Worm (Caenorhabditis elegans) whole organism, L2 larva: ENCODE measurements around the gene C09H10.5.

Experiments used
- C34F6.9 ChIP-seq: fragments of 150-350 bp; optimal IDR thresholded peaks from 2 replicates; lab custom pipeline; 2014; ENCODE audit warnings: missing biosample characterization, missing genetic modification characterization
- F13H6.1 ChIP-seq: sonication (generic microtip); optimal IDR thresholded peaks from 2 replicates; lab custom pipeline; 2016; ENCODE audit warnings: missing genetic modification characterization, missing compliant biosample characterization
- R02D3.7 ChIP-seq: fragments of 150-350 bp; optimal IDR thresholded peaks from 2 replicates; lab custom pipeline; 2014; ENCODE audit warnings: missing biosample characterization, missing genetic modification characterization
- Y55F3AM.14 ChIP-seq: fragments of 200-800 bp; sonication (Bioruptor generic); optimal IDR thresholded peaks from 2 replicates; lab custom pipeline; 2018; ENCODE audit warnings: mild to moderate bottlenecking, missing genetic modification characterization, missing compliant biosample characterization
- aly-2 ChIP-seq: fragments of 150-350 bp; optimal IDR thresholded peaks from 2 replicates; lab custom pipeline; 2014; ENCODE audit warnings: missing biosample characterization, missing genetic modification characterization
- ama-1 ChIP-seq: fragments of 150-350 bp; optimal IDR thresholded peaks from 2 replicates; lab custom pipeline; 2018; ENCODE audit warnings: inconsistent platforms
- blmp-1 ChIP-seq: sonication (generic microtip); optimal IDR thresholded peaks from 2 replicates; lab custom pipeline; 2017; ENCODE audit warnings: missing genetic modification characterization, mild to moderate bottlenecking, missing compliant biosample characterization, antibody characterized with exemption, moderate library complexity; ENCODE audit not compliant: insufficient read depth
- ceh-16 ChIP-seq: fragments of 150-350 bp; optimal IDR thresholded peaks from 2 replicates; lab custom pipeline; 2014; ENCODE audit warnings: missing biosample characterization, missing genetic modification characterization
- ceh-82 ChIP-seq: fragments of 150-350 bp; optimal IDR thresholded peaks from 2 replicates; lab custom pipeline; 2014; ENCODE audit warnings: missing biosample characterization, missing genetic modification characterization
- crh-2 ChIP-seq: sonication (generic microtip); optimal IDR thresholded peaks from 2 replicates; lab custom pipeline; 2017; ENCODE audit warnings: missing biosample characterization, missing genetic modification characterization
- dmd-4 ChIP-seq: sonication (generic microtip); optimal IDR thresholded peaks from 2 replicates; lab custom pipeline; 2017; ENCODE audit warnings: missing biosample characterization, missing genetic modification characterization
- egl-27 ChIP-seq: sonication (generic microtip); optimal IDR thresholded peaks from 3 replicates; lab custom pipeline; 2017; ENCODE audit warnings: missing biosample characterization, missing genetic modification reagents, missing genetic modification characterization
- elt-1 ChIP-seq: fragments of 150-350 bp; optimal IDR thresholded peaks from 2 replicates; lab custom pipeline; 2014; ENCODE audit warnings: missing biosample characterization, missing genetic modification characterization
- elt-3 ChIP-seq: sonication (generic microtip); optimal IDR thresholded peaks from 2 replicates; lab custom pipeline; 2017; ENCODE audit warnings: missing biosample characterization, missing genetic modification characterization
- gmeb-1 ChIP-seq: fragments of 150-350 bp; optimal IDR thresholded peaks from 2 replicates; lab custom pipeline; 2014; ENCODE audit warnings: missing biosample characterization, missing genetic modification characterization
- lin-11 ChIP-seq: fragments of 150-350 bp; sonication (generic microtip); optimal IDR thresholded peaks from 2 replicates; lab custom pipeline; 2014; ENCODE audit warnings: missing biosample characterization, missing genetic modification characterization, inconsistent platforms, mixed read lengths
- lin-13 ChIP-seq: fragments of 150-350 bp; optimal IDR thresholded peaks from 2 replicates; lab custom pipeline; 2014; ENCODE audit warnings: missing biosample characterization, missing genetic modification reagents, missing genetic modification characterization
- lin-39 ChIP-seq: fragments of 150-350 bp; optimal IDR thresholded peaks from 2 replicates; lab custom pipeline; 2014; ENCODE audit warnings: missing biosample characterization, missing genetic modification reagents, missing genetic modification characterization
- lsy-2 ChIP-seq, 2 experiments: fragments of 150-350 bp in 1 of 2; sonication (generic microtip) in 1 of 2; optimal IDR thresholded peaks; 2 replicates each; lab custom pipeline; 2014 to 2017; ENCODE audit warnings: missing biosample characterization in 2 of 2, missing genetic modification characterization in 2 of 2
- mab-5 ChIP-seq: fragments of 150-350 bp; optimal IDR thresholded peaks from 2 replicates; lab custom pipeline; 2014; ENCODE audit warnings: missing biosample characterization, missing genetic modification characterization
- mdl-1 ChIP-seq, 2 experiments: fragments of 150-350 bp in 1 of 2; sonication (generic microtip) in 1 of 2; optimal IDR thresholded peaks; 2 replicates each; lab custom pipeline; 2017; ENCODE audit warnings: missing biosample characterization in 2 of 2, missing genetic modification characterization in 2 of 2
- nhr-12 ChIP-seq: fragments of 150-350 bp; optimal IDR thresholded peaks from 2 replicates; lab custom pipeline; 2014; ENCODE audit warnings: missing biosample characterization, missing genetic modification characterization
- nhr-129 ChIP-seq: fragments of 150-350 bp; optimal IDR thresholded peaks from 2 replicates; lab custom pipeline; 2014; ENCODE audit warnings: missing biosample characterization, missing genetic modification characterization
- nhr-21 ChIP-seq: fragments of 150-350 bp; optimal IDR thresholded peaks from 2 replicates; lab custom pipeline; 2014; ENCODE audit warnings: missing biosample characterization, missing genetic modification characterization
- nhr-23 ChIP-seq: fragments of 150-350 bp; optimal IDR thresholded peaks from 2 replicates; lab custom pipeline; 2014; ENCODE audit warnings: missing biosample characterization, missing genetic modification reagents, missing genetic modification characterization
- nhr-237 ChIP-seq: fragments of 150-350 bp; optimal IDR thresholded peaks from 2 replicates; lab custom pipeline; 2014; ENCODE audit warnings: missing biosample characterization, missing genetic modification characterization
- nhr-25 ChIP-seq: fragments of 150-350 bp; sonication (generic microtip); optimal IDR thresholded peaks from 3 replicates; lab custom pipeline; 2014; ENCODE audit warnings: missing biosample characterization, missing genetic modification characterization
- nhr-6 ChIP-seq: fragments of 150-350 bp; optimal IDR thresholded peaks from 2 replicates; lab custom pipeline; 2014; ENCODE audit warnings: missing biosample characterization, missing genetic modification characterization
- nhr-77 ChIP-seq: fragments of 150-350 bp; optimal IDR thresholded peaks from 2 replicates; lab custom pipeline; 2014; ENCODE audit warnings: missing biosample characterization, missing genetic modification characterization
- peb-1 ChIP-seq: fragments of 150-350 bp; optimal IDR thresholded peaks from 2 replicates; lab custom pipeline; 2014; ENCODE audit warnings: missing biosample characterization, missing genetic modification characterization
- sem-4 ChIP-seq: fragments of 150-350 bp; optimal IDR thresholded peaks from 2 replicates; lab custom pipeline; 2014; ENCODE audit warnings: missing biosample characterization, missing genetic modification reagents, missing genetic modification characterization
- skn-1 ChIP-seq: sonication (generic microtip); optimal IDR thresholded peaks from 2 replicates; lab custom pipeline; 2017; ENCODE audit warnings: missing biosample characterization, missing genetic modification characterization
- sma-9 ChIP-seq, 2 experiments: fragments of 150-350 bp in 1 of 2; sonication (generic microtip) in 1 of 2; optimal IDR thresholded peaks; 2 replicates each; lab custom pipeline; 2014 to 2016; ENCODE audit warnings: missing genetic modification characterization in 2 of 2, mild to moderate bottlenecking in 1 of 2, missing biosample characterization in 1 of 2, missing compliant biosample characterization in 1 of 2, missing genetic modification reagents in 1 of 2, moderate library complexity in 1 of 2
- snpc-4 ChIP-seq: fragments of 150-350 bp; optimal IDR thresholded peaks from 2 replicates; lab custom pipeline; 2014; ENCODE audit warnings: missing biosample characterization, missing genetic modification characterization
- unc-39 ChIP-seq: fragments of 150-350 bp; optimal IDR thresholded peaks from 2 replicates; lab custom pipeline; 2014; ENCODE audit warnings: missing biosample characterization, missing genetic modification characterization
- unc-55 ChIP-seq: fragments of 150-350 bp; sonication (generic microtip); optimal IDR thresholded peaks from 3 replicates; lab custom pipeline; 2014; ENCODE audit warnings: missing biosample characterization, missing genetic modification reagents, missing genetic modification characterization
- zag-1 ChIP-seq: fragments of 150-350 bp; optimal IDR thresholded peaks from 2 replicates; lab custom pipeline; 2014; ENCODE audit warnings: missing biosample characterization, missing genetic modification characterization
- ztf-11 ChIP-seq: sonication (generic microtip); optimal IDR thresholded peaks from 2 replicates; lab custom pipeline; 2017; ENCODE audit warnings: missing biosample characterization, missing genetic modification characterization
- ztf-4 ChIP-seq: fragments of 150-350 bp; optimal IDR thresholded peaks from 2 replicates; lab custom pipeline; 2014; ENCODE audit warnings: missing biosample characterization, missing genetic modification characterization

The C09H10.5 gene

DNA sequence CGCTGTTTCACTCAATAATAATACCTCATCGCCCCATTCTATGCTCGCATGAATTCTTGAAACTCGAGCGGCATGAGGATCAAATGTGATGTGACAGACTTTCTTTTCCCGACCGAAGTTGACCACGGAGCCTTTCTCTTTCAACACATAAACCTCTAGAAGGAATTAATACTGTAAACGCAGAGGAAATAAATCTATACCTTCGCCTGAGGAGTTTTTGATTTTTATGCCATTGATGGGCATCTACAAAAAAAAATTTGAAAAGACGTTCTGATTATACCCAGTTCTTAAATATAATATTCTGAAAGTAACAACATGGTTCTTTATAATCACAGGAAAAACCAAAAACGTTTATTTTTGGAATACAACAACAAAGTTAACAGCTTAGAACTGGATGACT lies 7.3 kb downstream of the C09H10.5 start, which contains the start of gene nbs-1:
Gene nbs-1, minus strand, starts transcription at position 246 of the 400 bp plus-strand sequence.
- no peak for TF ChIP-seq ceh-16
- TF ChIP-seq egl-27: no peak
- no peak for TF ChIP-seq nhr-6
- TF ChIP-seq crh-2: no peak
- TF ChIP-seq gmeb-1: no peak
- no peak for TF ChIP-seq nhr-21
- no peak for TF ChIP-seq ztf-11 (tag; lab: Kevin White, UChicago)
- TF ChIP-seq nhr-25 (tag; lab: Kevin White, UChicago): no peak
- no peak for TF ChIP-seq ama-1 (lab: Kevin White, UChicago)
- no peak for TF ChIP-seq aly-2
- no peak for TF ChIP-seq lin-39
- TF ChIP-seq snpc-4 (tag; lab: Kevin White, UChicago): no peak
- TF ChIP-seq F13H6.1 (tag; lab: Kevin White, UChicago): no peak
- TF ChIP-seq elt-3 (tag; lab: Kevin White, UChicago): no peak
- no peak for TF ChIP-seq lsy-2 (tag; optimal IDR thresholded peaks at IDR 0.05; lab: Kevin White, UChicago)
- no peak for TF ChIP-seq Y55F3AM.14 (GFP tag; lab: Kevin White, UChicago)
- TF ChIP-seq mdl-1 (tag; optimal IDR thresholded peaks at IDR 0.05; lab: Kevin White, UChicago): no peak
- no peak for TF ChIP-seq elt-1 (tag; lab: Kevin White, UChicago)
- no peak for TF ChIP-seq nhr-129 (tag; lab: Kevin White, UChicago)
- no peak for TF ChIP-seq ceh-82 (tag; lab: Kevin White, UChicago)

- no peak for TF ChIP-seq mab-5
- TF ChIP-seq mdl-1 (tag; optimal IDR thresholded peaks at IDR 0.05; lab: Kevin White, UChicago): no peak
- no peak for TF ChIP-seq lsy-2 (tag; optimal IDR thresholded peaks at IDR 0.05; lab: Kevin White, UChicago)
- TF ChIP-seq ztf-4 (tag; lab: Kevin White, UChicago): no peak
- no peak for TF ChIP-seq ceh-82 (tag; lab: Kevin White, UChicago)
- no peak for TF ChIP-seq zag-1 (tag; lab: Kevin White, UChicago)
- TF ChIP-seq snpc-4 (tag; lab: Kevin White, UChicago): no peak
- no peak for TF ChIP-seq nhr-129 (tag; lab: Kevin White, UChicago)
- TF ChIP-seq skn-1 (tag; lab: Kevin White, UChicago): no peak
- no peak for TF ChIP-seq Y55F3AM.14 (GFP tag; lab: Kevin White, UChicago)
- no peak for TF ChIP-seq lin-13 (GFP tag; lab: Kevin White, UChicago)
- TF ChIP-seq C34F6.9 (tag; lab: Kevin White, UChicago): no peak
- no peak for TF ChIP-seq sma-9 (GFP tag; optimal IDR thresholded peaks at IDR 0.05; lab: Kevin White, UChicago)
- TF ChIP-seq sma-9 (tag; optimal IDR thresholded peaks at IDR 0.05; lab: Kevin White, UChicago): no peak
- TF ChIP-seq elt-1 (tag; lab: Kevin White, UChicago): no peak
These were observed 9.1 kb downstream of the C09H10.5 start for ce11 chrII:11094431-11094830.

DNA sequence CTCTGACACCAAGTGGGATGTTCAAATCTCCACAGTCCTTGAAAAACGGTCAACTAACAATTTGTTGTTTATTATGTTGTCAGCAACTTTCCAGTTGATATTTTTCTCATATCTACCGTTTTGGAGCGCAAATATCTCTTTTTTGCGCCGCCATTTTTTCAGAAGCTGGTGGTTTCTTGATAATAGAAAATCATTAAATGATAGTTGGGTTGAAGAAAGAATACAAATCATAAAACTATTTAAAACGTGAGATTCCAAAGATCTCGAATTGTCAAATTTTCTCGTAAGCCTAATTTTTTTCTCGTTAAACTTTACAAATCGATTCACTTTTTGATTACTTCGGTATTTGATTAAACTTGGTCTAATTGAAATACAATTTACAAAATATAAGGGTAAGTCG lies 11.1 kb downstream of the C09H10.5 start, which contains the start of gene rpl-42:
Gene rpl-42, plus strand, starts transcription at position 301 of the 400 bp plus-strand sequence.
- no peak for TF ChIP-seq C34F6.9 (tag; lab: Kevin White, UChicago)
- TF ChIP-seq nhr-77 (tag; lab: Kevin White, UChicago): no peak
- TF ChIP-seq dmd-4: no peak
- no peak for TF ChIP-seq ama-1 (lab: Kevin White, UChicago)
- TF ChIP-seq egl-27: no peak
- no peak for TF ChIP-seq elt-3 (tag; lab: Kevin White, UChicago)
- TF ChIP-seq lin-39: no peak
- TF ChIP-seq crh-2: no peak
- no peak for TF ChIP-seq ztf-4 (tag; lab: Kevin White, UChicago)
- no peak for TF ChIP-seq nhr-23 (tag; lab: Kevin White, UChicago)
- TF ChIP-seq elt-1 (tag; lab: Kevin White, UChicago): no peak
- TF ChIP-seq peb-1 (tag; lab: Kevin White, UChicago): no peak
- no peak for TF ChIP-seq nhr-12 (tag; lab: Kevin White, UChicago)
- TF ChIP-seq nhr-237: no peak
- TF ChIP-seq mab-5: no peak
- TF ChIP-seq mdl-1 (tag; optimal IDR thresholded peaks at IDR 0.05; lab: Kevin White, UChicago): no peak
- no peak for TF ChIP-seq nhr-21
- TF ChIP-seq blmp-1: no peak
- no peak for TF ChIP-seq unc-39 (tag; lab: Kevin White, UChicago)
- TF ChIP-seq R02D3.7 (tag; lab: Kevin White, UChicago): no peak
- TF ChIP-seq, all 48 proteins: peak for 0

ce11 chrII:11091577-11091976 lies 12.0 kb downstream of the C09H10.5 start:
- TF ChIP-seq dmd-4 (no peak), lin-13 (GFP tag; lab: Kevin White, UChicago) (no peak), mdl-1 (tag; optimal IDR thresholded peaks at IDR 0.05; lab: Kevin White, UChicago) (no peak), C34F6.9 (tag; lab: Kevin White, UChicago) (no peak), lin-39 (no peak), unc-55 (no peak), peb-1 (tag; lab: Kevin White, UChicago) (no peak), nhr-21 (no peak), lin-11 (tag; lab: Kevin White, UChicago) (no peak), nhr-237 (no peak), nhr-25 (tag; lab: Kevin White, UChicago) (no peak), sem-4 (no peak), ztf-4 (tag; lab: Kevin White, UChicago) (no peak), egl-27 (no peak), Y55F3AM.14 (GFP tag; lab: Kevin White, UChicago) (no peak)
